5 fruit fly cellular contexts compared by ENCODE assay signal in the genomic region with DNA sequence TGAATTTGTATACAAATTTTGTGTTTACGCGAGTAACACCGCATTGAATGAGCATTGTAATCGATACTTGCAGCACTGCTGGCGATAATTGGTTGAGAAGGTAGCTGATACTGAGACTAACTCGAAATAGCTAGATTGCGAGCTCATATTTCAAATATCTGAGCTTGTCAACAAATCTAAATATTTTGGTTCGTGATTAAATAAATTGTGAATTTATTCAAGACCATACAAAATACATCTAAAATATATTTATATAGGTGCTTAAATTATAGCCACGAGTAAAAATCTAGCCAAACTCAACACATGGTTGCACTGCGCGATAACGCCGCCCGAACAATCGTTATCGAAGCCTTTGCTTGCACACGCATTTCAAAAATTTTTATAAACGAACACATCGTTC.
TF ChIP-seq lines count a peak whose summit lies in the region.

A gene (minus strand): TSS at position 56 of the 400 bp plus-strand sequence.
A gene (plus strand): TSS at position 179 of the 400 bp plus-strand sequence.

- no peak for TF ChIP-seq CTCF in whole organism, embryonic (GFP tag; optimal IDR thresholded peaks at IDR 0.05; lab: Kevin White, UChicago)

TF ChIP-seq in whole organism, adult, 20 proteins besides CTCF, POLR2A, EP300 and RAD21 (continues in another document):
- peak; percentile 36 for TF ChIP-seq Crg-1 (GFP tag; optimal IDR thresholded peaks at IDR 0.05; lab: Kevin White, UChicago)
- peak; percentile 59 for TF ChIP-seq CG11617 (GFP tag; optimal IDR thresholded peaks at IDR 0.05; lab: Kevin White, UChicago)
- TF ChIP-seq CG14711 (tag; optimal IDR thresholded peaks at IDR 0.05; lab: Kevin White, UChicago): peak; percentile 55
- TF ChIP-seq toe (GFP tag; optimal IDR thresholded peaks at IDR 0.05; lab: Kevin White, UChicago): peak; percentile 85
- TF ChIP-seq ovo (GFP tag; optimal IDR thresholded peaks at IDR 0.05; lab: Kevin White, UChicago): no peak
- TF ChIP-seq cic (GFP tag; optimal IDR thresholded peaks at IDR 0.05; lab: Kevin White, UChicago): peak; percentile 25
- no peak for TF ChIP-seq kay (GFP tag; lab: Kevin White, UChicago; ENCODE audit: borderline replicate concordance)
- TF ChIP-seq CG7045 (GFP tag; optimal IDR thresholded peaks at IDR 0.05; lab: Kevin White, UChicago): peak; percentile 21
- peak; percentile 57 for TF ChIP-seq tj (GFP tag; optimal IDR thresholded peaks at IDR 0.05; lab: Kevin White, UChicago)
- peak; percentile 12 for TF ChIP-seq CG33017 (tag; optimal IDR thresholded peaks at IDR 0.05; lab: Kevin White, UChicago)
- TF ChIP-seq Clk (GFP tag; optimal IDR thresholded peaks at IDR 0.05; lab: Kevin White, UChicago): peak; percentile 36
- peak; percentile 31 for TF ChIP-seq bab1 (GFP tag; optimal IDR thresholded peaks at IDR 0.05; lab: Kevin White, UChicago)
- TF ChIP-seq cnc (optimal IDR thresholded peaks at IDR 0.05; lab: Kevin White, UChicago): no peak
- peak; percentile 0 for TF ChIP-seq Hr96 (GFP tag; optimal IDR thresholded peaks at IDR 0.05; lab: Kevin White, UChicago)
- TF ChIP-seq CG12768 (GFP tag; optimal IDR thresholded peaks at IDR 0.05; lab: Kevin White, UChicago): no peak
- TF ChIP-seq CG5204 (GFP tag; optimal IDR thresholded peaks at IDR 0.05; lab: Kevin White, UChicago): peak; percentile 52
- peak; percentile 37 for TF ChIP-seq pad (GFP tag; optimal IDR thresholded peaks at IDR 0.05; lab: Kevin White, UChicago)

TF ChIP-seq in whole organism, embryonic, 481 proteins besides CTCF, POLR2A, EP300 and RAD21 (continues in another document):
- TF ChIP-seq Rfx (GFP tag; IDR thresholded peaks at IDR 0.05; lab: Robert Waterston, UW) (peak; percentile 28; the same call in 1 of the 2 replicates), Dp (GFP tag; optimal IDR thresholded peaks at IDR 0.05; lab: Kevin White, UChicago) (peak; percentile 85), dan (GFP tag; IDR thresholded peaks at IDR 0.05; lab: Robert Waterston, UW) (no peak), CG18764 (GFP tag; optimal IDR thresholded peaks at IDR 0.05; lab: Kevin White, UChicago) (peak; percentile 26), CG8924 (tag; optimal IDR thresholded peaks at IDR 0.05; lab: Kevin White, UChicago) (peak; percentile 19), gem (tag; optimal IDR thresholded peaks at IDR 0.05; lab: Kevin White, UChicago) (peak; percentile 55), sens (GFP tag; lab: Kevin White, UChicago) (peak; percentile 87), CG1233 (GFP tag; optimal IDR thresholded peaks at IDR 0.05; lab: Kevin White, UChicago) (no peak), amos (GFP tag; IDR thresholded peaks at IDR 0.05; lab: Robert Waterston, UW; ENCODE audit: partially characterized antibody) (peak; percentile 56), lbe (GFP tag; optimal IDR thresholded peaks at IDR 0.05; lab: Kevin White, UChicago) (peak; percentile 27), CG4707 (GFP tag; optimal IDR thresholded peaks at IDR 0.05; lab: Kevin White, UChicago) (no peak), CG12299 (tag; optimal IDR thresholded peaks at IDR 0.05; lab: Kevin White, UChicago) (no peak), mld (GFP tag; IDR thresholded peaks at IDR 0.05; lab: Robert Waterston, UW; ENCODE audit: partially characterized antibody) (no peak; the same call in 2 of the 3 replicates), CG12236 (GFP tag; optimal IDR thresholded peaks at IDR 0.05; lab: Kevin White, UChicago) (no peak), HLH54F (GFP tag; optimal IDR thresholded peaks at IDR 0.05; lab: Kevin White, UChicago) (peak; percentile 28), Nf-YB (GFP tag; optimal IDR thresholded peaks at IDR 0.05; lab: Kevin White, UChicago) (no peak), nerfin-2 (GFP tag; IDR thresholded peaks at IDR 0.05; lab: Robert Waterston, UW; ENCODE audit: partially characterized antibody) (peak; percentile 64)

TF ChIP-seq in whole organism, prepupa, 60 proteins besides CTCF, POLR2A, EP300 and RAD21 (continues in another document):
- TF ChIP-seq lz (GFP tag; optimal IDR thresholded peaks at IDR 0.05; lab: Kevin White, UChicago): peak; percentile 55
- no peak for TF ChIP-seq Eip93F (GFP tag; optimal IDR thresholded peaks at IDR 0.05; lab: Kevin White, UChicago)
- peak; percentile 41 for TF ChIP-seq topi (GFP tag; optimal IDR thresholded peaks at IDR 0.05; lab: Kevin White, UChicago)
- TF ChIP-seq Hr4 (GFP tag; optimal IDR thresholded peaks at IDR 0.05; lab: Kevin White, UChicago): peak; percentile 36
- TF ChIP-seq esn (GFP tag; optimal IDR thresholded peaks at IDR 0.05; lab: Kevin White, UChicago): peak; percentile 65
- TF ChIP-seq Ets21C (GFP tag; optimal IDR thresholded peaks at IDR 0.05; lab: Kevin White, UChicago): peak; percentile 24
- TF ChIP-seq eg (GFP tag; IDR thresholded peaks at IDR 0.05; lab: Robert Waterston, UW): no peak
- TF ChIP-seq Eip78C (GFP tag; lab: Kevin White, UChicago): peak; percentile 84
- TF ChIP-seq CG10669 (GFP tag; optimal IDR thresholded peaks at IDR 0.05; lab: Kevin White, UChicago): no peak
- TF ChIP-seq CG32006 (GFP tag; optimal IDR thresholded peaks at IDR 0.05; lab: Kevin White, UChicago): no peak
- no peak for TF ChIP-seq CG11902 (GFP tag; optimal IDR thresholded peaks at IDR 0.05; lab: Kevin White, UChicago)
- peak; percentile 19 for TF ChIP-seq CG6792 (GFP tag; optimal IDR thresholded peaks at IDR 0.05; lab: Kevin White, UChicago)
- no peak for TF ChIP-seq CG34406 (GFP tag; optimal IDR thresholded peaks at IDR 0.05; lab: Kevin White, UChicago)
- no peak for TF ChIP-seq CG16779 (tag; optimal IDR thresholded peaks at IDR 0.05; lab: Kevin White, UChicago)
- TF ChIP-seq CG31627 (GFP tag; optimal IDR thresholded peaks at IDR 0.05; lab: Kevin White, UChicago): peak; percentile 39
- no peak for TF ChIP-seq CG6808 (GFP tag; optimal IDR thresholded peaks at IDR 0.05; lab: Kevin White, UChicago)
- peak; percentile 33 for TF ChIP-seq CG3032 (tag; optimal IDR thresholded peaks at IDR 0.05; lab: Kevin White, UChicago)
- peak; percentile 12 for TF ChIP-seq dsx (GFP tag; optimal IDR thresholded peaks at IDR 0.05; lab: Kevin White, UChicago; ENCODE audit: poor library complexity, severe bottlenecking)

TF ChIP-seq in whole organism, pupa, 21 proteins besides CTCF, POLR2A, EP300 and RAD21:
- TF ChIP-seq Pif1B (GFP tag; optimal IDR thresholded peaks at IDR 0.05; lab: Kevin White, UChicago) (peak; percentile 49), rn (GFP tag; IDR thresholded peaks at IDR 0.05; lab: Robert Waterston, UW) (no peak), CG8159 (tag; optimal IDR thresholded peaks at IDR 0.05; lab: Kevin White, UChicago) (peak; percentile 44), CG32121 (GFP tag; IDR thresholded peaks at IDR 0.05; lab: Robert Waterston, UW) (no peak), Pif1A (GFP tag; optimal IDR thresholded peaks at IDR 0.05; lab: Kevin White, UChicago) (no peak), Ets98B (GFP tag; IDR thresholded peaks at IDR 0.05; lab: Robert Waterston, UW) (no peak), D1 (tag; optimal IDR thresholded peaks at IDR 0.05; lab: Kevin White, UChicago) (no peak), CG12605 (GFP tag; IDR thresholded peaks at IDR 0.05; lab: Robert Waterston, UW) (no peak), CG8301 (tag; optimal IDR thresholded peaks at IDR 0.05; lab: Kevin White, UChicago) (no peak), CG9948 (tag; optimal IDR thresholded peaks at IDR 0.05; lab: Kevin White, UChicago) (no peak), CG34367 (tag; optimal IDR thresholded peaks at IDR 0.05; lab: Kevin White, UChicago) (no peak), CG10348 (GFP tag; IDR thresholded peaks at IDR 0.05; lab: Robert Waterston, UW) (no peak), CG17806 (tag; optimal IDR thresholded peaks at IDR 0.05; lab: Kevin White, UChicago) (peak; percentile 19), fd96Ca (GFP tag; IDR thresholded peaks at IDR 0.05; lab: Robert Waterston, UW) (no peak), CG4496 (GFP tag; IDR thresholded peaks at IDR 0.05; lab: Robert Waterston, UW) (no peak), EcR (GFP tag; optimal IDR thresholded peaks at IDR 0.05; lab: Kevin White, UChicago) (no peak), CG13204 (GFP tag; optimal IDR thresholded peaks at IDR 0.05; lab: Kevin White, UChicago) (no peak), Snoo (tag; optimal IDR thresholded peaks at IDR 0.05; lab: Kevin White, UChicago) (no peak), CG14655 (GFP tag; optimal IDR thresholded peaks at IDR 0.05; lab: Kevin White, UChicago) (no peak), gl (tag; optimal IDR thresholded peaks at IDR 0.05; lab: Kevin White, UChicago) (no peak), CG15710 (tag; optimal IDR thresholded peaks at IDR 0.05; lab: Kevin White, UChicago) (peak; percentile 37)

TF ChIP-seq in whole organism, wandering third instar larva, 38 proteins besides CTCF, POLR2A, EP300 and RAD21 (continues in another document):
- no peak for TF ChIP-seq Hr83 (GFP tag; optimal IDR thresholded peaks at IDR 0.05; lab: Kevin White, UChicago; ENCODE audit: poor library complexity, severe bottlenecking)
- TF ChIP-seq woc (GFP tag; optimal IDR thresholded peaks at IDR 0.05; lab: Kevin White, UChicago): peak; percentile 88
- peak; percentile 61 for TF ChIP-seq HLH106 (tag; optimal IDR thresholded peaks at IDR 0.05; lab: Kevin White, UChicago)
- TF ChIP-seq h (GFP tag; optimal IDR thresholded peaks at IDR 0.05; lab: Kevin White, UChicago): peak; percentile 56
- peak; percentile 7 for TF ChIP-seq psq (GFP tag; optimal IDR thresholded peaks at IDR 0.05; lab: Kevin White, UChicago)
- TF ChIP-seq Jra (GFP tag; optimal IDR thresholded peaks at IDR 0.05; lab: Kevin White, UChicago): peak; percentile 35
- no peak for TF ChIP-seq Dif (GFP tag; optimal IDR thresholded peaks at IDR 0.05; lab: Kevin White, UChicago; ENCODE audit: partially characterized antibody)
- TF ChIP-seq Dfd (GFP tag; optimal IDR thresholded peaks at IDR 0.05; lab: Kevin White, UChicago): no peak
- TF ChIP-seq dsf (GFP tag; optimal IDR thresholded peaks at IDR 0.05; lab: Kevin White, UChicago; ENCODE audit: borderline replicate concordance): no peak
- no peak for TF ChIP-seq GATAd (GFP tag; optimal IDR thresholded peaks at IDR 0.05; lab: Kevin White, UChicago)
- peak; percentile 55 for TF ChIP-seq Hnf4 (GFP tag; optimal IDR thresholded peaks at IDR 0.05; lab: Kevin White, UChicago)
- peak; percentile 55 for TF ChIP-seq rgr (GFP tag; optimal IDR thresholded peaks at IDR 0.05; lab: Kevin White, UChicago)
- TF ChIP-seq N (GFP tag; optimal IDR thresholded peaks at IDR 0.05; lab: Kevin White, UChicago): no peak
- TF ChIP-seq jim (GFP tag; optimal IDR thresholded peaks at IDR 0.05; lab: Kevin White, UChicago): no peak
- TF ChIP-seq CrebA (GFP tag; optimal IDR thresholded peaks at IDR 0.05; lab: Kevin White, UChicago; ENCODE audit: borderline replicate concordance): no peak
- peak; percentile 18 for TF ChIP-seq CG9705 (GFP tag; optimal IDR thresholded peaks at IDR 0.05; lab: Kevin White, UChicago)
- peak; percentile 37 for TF ChIP-seq fru (GFP tag; optimal IDR thresholded peaks at IDR 0.05; lab: Kevin White, UChicago)
- no peak for TF ChIP-seq pan (optimal IDR thresholded peaks at IDR 0.05; lab: Kevin White, UChicago)
- TF ChIP-seq Sp1 (GFP tag; optimal IDR thresholded peaks at IDR 0.05; lab: Kevin White, UChicago): peak; percentile 61
- peak; percentile 14 for TF ChIP-seq ey (GFP tag; optimal IDR thresholded peaks at IDR 0.05; lab: Kevin White, UChicago)
- TF ChIP-seq sage (GFP tag; optimal IDR thresholded peaks at IDR 0.05; lab: Kevin White, UChicago): no peak
- TF ChIP-seq foxo (GFP tag; optimal IDR thresholded peaks at IDR 0.05; lab: Kevin White, UChicago): peak in 1 of 2 experiments; percentile 63
